Worm (Caenorhabditis elegans) whole organism, late embryonic: ENCODE results near the gene tbx-37.
A peak's percentile ranks its signal among the peaks of the same experiment; 100 is the strongest.
"Not testable (repeated sequence)": the region's sequence is repeated elsewhere in the genome, so short reads cannot be mapped to it uniquely, and the experiment has no call there.

Source experiments
- K02D7.2 ChIP-seq: sonication (generic microtip); optimal IDR thresholded peaks from 2 replicates; lab custom pipeline; 2017; ENCODE audit warnings: mild to moderate bottlenecking, missing genetic modification characterization, missing compliant biosample characterization
- K09A11.1 ChIP-seq: sonication (generic microtip); optimal IDR thresholded peaks from 2 replicates; lab custom pipeline; 2017; ENCODE audit warnings: antibody characterized with exemption, mild to moderate bottlenecking, missing genetic modification characterization, missing compliant biosample characterization; ENCODE audit not compliant: insufficient read depth
- T23F11.4 ChIP-seq: fragments of 200-800 bp; sonication (Bioruptor generic); optimal IDR thresholded peaks from 2 replicates; lab custom pipeline; 2018; ENCODE audit warnings: mild to moderate bottlenecking, missing genetic modification characterization, missing compliant biosample characterization
- Y22D7AL.16 ChIP-seq: sonication (generic microtip); optimal IDR thresholded peaks from 2 replicates; lab custom pipeline; 2016; ENCODE audit warnings: missing genetic modification characterization, missing compliant biosample characterization
- ceh-18 ChIP-seq: sonication (generic microtip); optimal IDR thresholded peaks from 2 replicates; lab custom pipeline; 2016; ENCODE audit warnings: missing genetic modification characterization, missing compliant biosample characterization
- ceh-19 ChIP-seq: fragments of 200-800 bp; sonication (Bioruptor generic); optimal IDR thresholded peaks from 2 replicates; lab custom pipeline; 2018; ENCODE audit warnings: mild to moderate bottlenecking, missing genetic modification characterization, missing compliant biosample characterization
- ceh-2 ChIP-seq: sonication (generic microtip); optimal IDR thresholded peaks from 2 replicates; lab custom pipeline; 2016; ENCODE audit warnings: missing genotype, missing genetic modification characterization, missing compliant biosample characterization
- ceh-22 ChIP-seq: sonication (generic microtip); optimal IDR thresholded peaks from 2 replicates; lab custom pipeline; 2017; ENCODE audit warnings: missing biosample characterization, missing genetic modification characterization
- ceh-24 ChIP-seq: sonication (generic microtip); optimal IDR thresholded peaks from 2 replicates; lab custom pipeline; 2016; ENCODE audit warnings: mild to moderate bottlenecking, missing genetic modification characterization, missing compliant biosample characterization
- ceh-30 ChIP-seq: fragments of 150-350 bp; optimal IDR thresholded peaks from 2 replicates; lab custom pipeline; 2014; ENCODE audit warnings: missing biosample characterization, missing genetic modification characterization
- ceh-45 ChIP-seq: fragments of 200-800 bp; sonication (Bioruptor generic); IDR thresholded peaks from 2 replicates; pipeline ENCODE4 v1.3.6; 2022; ENCODE audit warnings: missing genetic modification reagents, missing genetic modification characterization, missing compliant biosample characterization
- ceh-48 ChIP-seq: sonication (generic microtip); optimal IDR thresholded peaks from 2 replicates; lab custom pipeline; 2016; ENCODE audit warnings: missing genetic modification characterization, inconsistent platforms, missing compliant biosample characterization
- ceh-6 ChIP-seq: fragments of 200-800 bp; sonication (Bioruptor generic); optimal IDR thresholded peaks from 2 replicates; lab custom pipeline; 2018; ENCODE audit warnings: mild to moderate bottlenecking, missing genetic modification characterization, missing compliant biosample characterization
- che-1 ChIP-seq: sonication (generic microtip); optimal IDR thresholded peaks from 2 replicates; lab custom pipeline; 2016; ENCODE audit warnings: mild to moderate bottlenecking, missing genetic modification characterization, missing compliant biosample characterization
- dve-1 ChIP-seq: sonication (generic microtip); optimal IDR thresholded peaks from 2 replicates; lab custom pipeline; 2017; ENCODE audit warnings: antibody characterized with exemption, mild to moderate bottlenecking, missing genetic modification characterization, missing compliant biosample characterization
- elt-2 ChIP-seq: sonication (generic microtip); optimal IDR thresholded peaks from 2 replicates; lab custom pipeline; 2016; ENCODE audit warnings: missing genetic modification reagents, missing genetic modification characterization, missing compliant biosample characterization
- elt-4 ChIP-seq: sonication (generic microtip); optimal IDR thresholded peaks from 2 replicates; lab custom pipeline; 2016; ENCODE audit warnings: missing genetic modification characterization, missing compliant biosample characterization
- fax-1 ChIP-seq: sonication (generic microtip); optimal IDR thresholded peaks from 2 replicates; lab custom pipeline; 2016; ENCODE audit warnings: missing genotype, missing genetic modification characterization, missing compliant biosample characterization
- fkh-10 ChIP-seq: fragments of 150-350 bp; optimal IDR thresholded peaks from 2 replicates; lab custom pipeline; 2014; ENCODE audit warnings: missing biosample characterization, missing genetic modification reagents, missing genetic modification characterization
- gmeb-2 ChIP-seq: sonication (generic microtip); optimal IDR thresholded peaks from 2 replicates; lab custom pipeline; 2016; ENCODE audit warnings: missing genetic modification characterization, inconsistent platforms, missing compliant biosample characterization
- hlh-15 ChIP-seq: sonication (generic microtip); optimal IDR thresholded peaks from 2 replicates; lab custom pipeline; 2016; ENCODE audit warnings: missing genetic modification characterization, missing compliant biosample characterization
- hlh-6 ChIP-seq: sonication (generic microtip); optimal IDR thresholded peaks from 2 replicates; lab custom pipeline; 2016; ENCODE audit warnings: missing genotype, missing genetic modification characterization, missing compliant biosample characterization
- lin-11 ChIP-seq: fragments of 200-800 bp; sonication (Bioruptor generic); optimal IDR thresholded peaks from 2 replicates; lab custom pipeline; 2018; ENCODE audit warnings: mild to moderate bottlenecking, missing genetic modification characterization, missing compliant biosample characterization
- odd-2 ChIP-seq: sonication (generic microtip); optimal IDR thresholded peaks from 2 replicates; lab custom pipeline; 2017; ENCODE audit warnings: antibody characterized with exemption, mild to moderate bottlenecking, missing genetic modification characterization, missing compliant biosample characterization
- pag-3 ChIP-seq: sonication (generic microtip); optimal IDR thresholded peaks from 2 replicates; lab custom pipeline; 2016; ENCODE audit warnings: missing compliant biosample characterization, missing genetic modification characterization, borderline replicate concordance
- pat-9 ChIP-seq: fragments of 200-800 bp; sonication (Bioruptor generic); optimal IDR thresholded peaks from 2 replicates; lab custom pipeline; 2018; ENCODE audit warnings: mild to moderate bottlenecking, missing genetic modification characterization, moderate library complexity, missing compliant biosample characterization
- pqm-1 ChIP-seq: sonication (generic microtip); optimal IDR thresholded peaks from 2 replicates; lab custom pipeline; 2016; ENCODE audit warnings: missing genetic modification characterization, missing compliant biosample characterization
- pros-1 ChIP-seq: fragments of 150-350 bp; optimal IDR thresholded peaks from 2 replicates; lab custom pipeline; 2014; ENCODE audit warnings: missing biosample characterization, missing genetic modification reagents, missing genetic modification characterization
- rnt-1 ChIP-seq: sonication (generic microtip); optimal IDR thresholded peaks from 2 replicates; lab custom pipeline; 2016; ENCODE audit warnings: missing genetic modification characterization, missing compliant biosample characterization
- syd-9 ChIP-seq: sonication (generic microtip); optimal IDR thresholded peaks from 2 replicates; lab custom pipeline; 2016; ENCODE audit warnings: mild to moderate bottlenecking, missing genetic modification characterization, moderate library complexity, missing compliant biosample characterization
- tbx-2 ChIP-seq: sonication (generic microtip); optimal IDR thresholded peaks from 2 replicates; lab custom pipeline; 2016; ENCODE audit warnings: missing genetic modification characterization, missing compliant biosample characterization
- tbx-7 ChIP-seq: sonication (generic microtip); optimal IDR thresholded peaks from 2 replicates; lab custom pipeline; 2016; ENCODE audit warnings: missing genotype, missing genetic modification characterization, missing compliant biosample characterization
- ttx-3 ChIP-seq: sonication (generic microtip); optimal IDR thresholded peaks from 2 replicates; lab custom pipeline; 2016; ENCODE audit warnings: missing genetic modification reagents, missing genetic modification characterization, missing compliant biosample characterization
- unc-3 ChIP-seq, 2 experiments: fragments of 200-800 bp in 1 of 2; sonication (Bioruptor generic) in 1 of 2; sonication (generic microtip) in 1 of 2; conservative IDR thresholded peaks in 1 of 2; optimal IDR thresholded peaks in 1 of 2; 2 replicates each; pipeline versions ENCODE4 v1.3.6 to Lab custom; 2016 to 2022; ENCODE audit warnings: missing compliant biosample characterization in 2 of 2, missing genetic modification characterization in 2 of 2, missing genetic modification reagents in 1 of 2
- ztf-16 ChIP-seq: sonication (generic microtip); optimal IDR thresholded peaks from 2 replicates; lab custom pipeline; 2017; ENCODE audit warnings: missing genetic modification characterization, missing compliant biosample characterization

The tbx-37 gene

ce11 chrIII:11224006-11224405 is 2.9 kb downstream of the tbx-37 start, which contains the start of gene Y47D3A.13:
Y47D3A.13 (minus strand) TSS chrIII:11224106.
- not testable (repeated sequence) for TF ChIP-seq ceh-22; lin-11 (tag; lab: Kevin White, UChicago); pqm-1 (tag; lab: Kevin White, UChicago)
- TF ChIP-seq, all 69 proteins: peak for 0; not testable (repeated sequence) for 69

ce11 chrIII:11221583-11222191 is 5.2 kb downstream of the tbx-37 start:
- TF ChIP-seq gmeb-2 (tag; lab: Kevin White, UChicago) (no peak), ceh-48 (peak; percentile 58)

- no peak for TF ChIP-seq odd-2 (tag; lab: Kevin White, UChicago)
- no peak for TF ChIP-seq ceh-18 (tag; lab: Kevin White, UChicago)
- no peak for TF ChIP-seq che-1 (tag; lab: Kevin White, UChicago)
- TF ChIP-seq ceh-24 (tag; lab: Kevin White, UChicago) = no peak
- TF ChIP-seq ceh-30 (tag; lab: Kevin White, UChicago) = no peak
- no peak for TF ChIP-seq K02D7.2 (tag; lab: Kevin White, UChicago)
- TF ChIP-seq ztf-16 (tag; lab: Kevin White, UChicago) = no peak
- TF ChIP-seq hlh-15 (tag; lab: Kevin White, UChicago) = no peak
- no peak for TF ChIP-seq Y22D7AL.16 (tag; lab: Kevin White, UChicago)
- no peak for TF ChIP-seq elt-2 (tag; lab: Kevin White, UChicago)
- no peak for TF ChIP-seq tbx-2
- no peak for TF ChIP-seq pqm-1 (tag; lab: Kevin White, UChicago)
- no peak for TF ChIP-seq ceh-45 (GFP tag; lab: Robert Waterston, UW)
- TF ChIP-seq pat-9 = no peak
- no peak for TF ChIP-seq lin-11 (tag; lab: Kevin White, UChicago)
- no peak for TF ChIP-seq ceh-22
- no peak for TF ChIP-seq ttx-3 (tag; lab: Kevin White, UChicago)
- no peak for TF ChIP-seq ceh-19 (GFP tag; lab: Kevin White, UChicago)
Measured at ce11 chrIII:11218150-11218841, 8.6 kb downstream of the tbx-37 start, which contains the start of the genes tbx-34 and wht-8. tbx-34 (minus strand) TSS chrIII:11218250. wht-8 (plus strand) TSS chrIII:11218791.

- no peak for TF ChIP-seq rnt-1 (tag; lab: Kevin White, UChicago)
- no peak for TF ChIP-seq ceh-48
- TF ChIP-seq ceh-19 (GFP tag; lab: Kevin White, UChicago) = no peak
- TF ChIP-seq syd-9 (tag; lab: Kevin White, UChicago) = no peak
- TF ChIP-seq tbx-7 (tag; lab: Kevin White, UChicago) = no peak
- TF ChIP-seq pag-3 = no peak
- no peak for TF ChIP-seq pqm-1 (tag; lab: Kevin White, UChicago)
- no peak for TF ChIP-seq fax-1
- no peak for TF ChIP-seq T23F11.4 (GFP tag; lab: Kevin White, UChicago)
- TF ChIP-seq K09A11.1 = no peak
- no peak for TF ChIP-seq unc-3 (GFP tag; conservative IDR thresholded peaks at IDR 0.05; lab: Robert Waterston, UW)
- TF ChIP-seq unc-3 (tag; optimal IDR thresholded peaks at IDR 0.05; lab: Kevin White, UChicago) = no peak
- no peak for TF ChIP-seq ceh-6
- TF ChIP-seq dve-1 (tag; lab: Kevin White, UChicago) = no peak
- no peak for TF ChIP-seq fkh-10 (GFP tag; lab: Kevin White, UChicago)
- no peak for TF ChIP-seq gmeb-2 (tag; lab: Kevin White, UChicago)
- TF ChIP-seq pros-1 (tag; lab: Kevin White, UChicago) = no peak
- no peak for TF ChIP-seq ceh-2 (tag; lab: Kevin White, UChicago)
- TF ChIP-seq hlh-6 (tag; lab: Kevin White, UChicago) = no peak
- TF ChIP-seq che-1 (tag; lab: Kevin White, UChicago) = no peak
- TF ChIP-seq elt-4 = no peak
Measured at ce11 chrIII:11208371-11208770, 18.6 kb downstream of the tbx-37 start.
